Worm (Caenorhabditis elegans) whole organism, late embryonic: ENCODE measurements around the gene zip-12.

Source experiments
- K09A11.1 ChIP-seq: sonication (generic microtip); optimal IDR thresholded peaks from 2 replicates; lab custom pipeline; 2017; ENCODE audit warnings: antibody characterized with exemption, mild to moderate bottlenecking, missing genetic modification characterization, missing compliant biosample characterization; ENCODE audit not compliant: insufficient read depth
- T23F11.4 ChIP-seq: fragments of 200-800 bp; sonication (Bioruptor generic); optimal IDR thresholded peaks from 2 replicates; lab custom pipeline; 2018; ENCODE audit warnings: mild to moderate bottlenecking, missing genetic modification characterization, missing compliant biosample characterization
- ama-1 ChIP-seq: fragments of 150-350 bp; optimal IDR thresholded peaks from 2 replicates; lab custom pipeline; 2014
- ceh-18 ChIP-seq: sonication (generic microtip); optimal IDR thresholded peaks from 2 replicates; lab custom pipeline; 2016; ENCODE audit warnings: missing genetic modification characterization, missing compliant biosample characterization
- ceh-19 ChIP-seq: fragments of 200-800 bp; sonication (Bioruptor generic); optimal IDR thresholded peaks from 2 replicates; lab custom pipeline; 2018; ENCODE audit warnings: mild to moderate bottlenecking, missing genetic modification characterization, missing compliant biosample characterization
- ceh-2 ChIP-seq: sonication (generic microtip); optimal IDR thresholded peaks from 2 replicates; lab custom pipeline; 2016; ENCODE audit warnings: missing genotype, missing genetic modification characterization, missing compliant biosample characterization
- ceh-22 ChIP-seq: sonication (generic microtip); optimal IDR thresholded peaks from 2 replicates; lab custom pipeline; 2017; ENCODE audit warnings: missing biosample characterization, missing genetic modification characterization
- ceh-24 ChIP-seq: sonication (generic microtip); optimal IDR thresholded peaks from 2 replicates; lab custom pipeline; 2016; ENCODE audit warnings: mild to moderate bottlenecking, missing genetic modification characterization, missing compliant biosample characterization
- ceh-34 ChIP-seq: sonication (generic microtip); optimal IDR thresholded peaks from 2 replicates; lab custom pipeline; 2016; ENCODE audit warnings: mild to moderate bottlenecking, missing genetic modification characterization, missing compliant biosample characterization
- ceh-45 ChIP-seq: fragments of 200-800 bp; sonication (Bioruptor generic); IDR thresholded peaks from 2 replicates; pipeline ENCODE4 v1.3.6; 2022; ENCODE audit warnings: missing genetic modification reagents, missing genetic modification characterization, missing compliant biosample characterization
- ceh-48 ChIP-seq: sonication (generic microtip); optimal IDR thresholded peaks from 2 replicates; lab custom pipeline; 2016; ENCODE audit warnings: missing genetic modification characterization, inconsistent platforms, missing compliant biosample characterization
- ceh-6 ChIP-seq: fragments of 200-800 bp; sonication (Bioruptor generic); optimal IDR thresholded peaks from 2 replicates; lab custom pipeline; 2018; ENCODE audit warnings: mild to moderate bottlenecking, missing genetic modification characterization, missing compliant biosample characterization
- che-1 ChIP-seq: sonication (generic microtip); optimal IDR thresholded peaks from 2 replicates; lab custom pipeline; 2016; ENCODE audit warnings: mild to moderate bottlenecking, missing genetic modification characterization, missing compliant biosample characterization
- dmd-4 ChIP-seq: sonication (generic microtip); optimal IDR thresholded peaks from 2 replicates; lab custom pipeline; 2016; ENCODE audit warnings: borderline replicate concordance, missing genetic modification characterization, missing compliant biosample characterization
- dve-1 ChIP-seq: sonication (generic microtip); optimal IDR thresholded peaks from 2 replicates; lab custom pipeline; 2017; ENCODE audit warnings: antibody characterized with exemption, mild to moderate bottlenecking, missing genetic modification characterization, missing compliant biosample characterization
- elt-4 ChIP-seq: sonication (generic microtip); optimal IDR thresholded peaks from 2 replicates; lab custom pipeline; 2016; ENCODE audit warnings: missing genetic modification characterization, missing compliant biosample characterization
- ets-4 ChIP-seq: sonication (generic microtip); optimal IDR thresholded peaks from 2 replicates; lab custom pipeline; 2016; ENCODE audit warnings: missing genetic modification characterization, missing compliant biosample characterization
- fkh-10 ChIP-seq: fragments of 150-350 bp; optimal IDR thresholded peaks from 2 replicates; lab custom pipeline; 2014; ENCODE audit warnings: missing biosample characterization, missing genetic modification reagents, missing genetic modification characterization
- fkh-6 ChIP-seq: sonication (generic microtip); optimal IDR thresholded peaks from 2 replicates; lab custom pipeline; 2016; ENCODE audit warnings: missing genetic modification characterization, missing compliant biosample characterization
- hlh-15 ChIP-seq: sonication (generic microtip); optimal IDR thresholded peaks from 2 replicates; lab custom pipeline; 2016; ENCODE audit warnings: missing genetic modification characterization, missing compliant biosample characterization
- hlh-30 ChIP-seq: sonication (generic microtip); optimal IDR thresholded peaks from 2 replicates; lab custom pipeline; 2017; ENCODE audit warnings: antibody characterized with exemption, missing genetic modification characterization, missing compliant biosample characterization; ENCODE audit not compliant: insufficient read depth
- hlh-8 ChIP-seq: sonication (generic microtip); optimal IDR thresholded peaks from 2 replicates; lab custom pipeline; 2016; ENCODE audit warnings: missing genotype, missing genetic modification characterization, missing compliant biosample characterization
- madf-2 ChIP-seq: sonication (generic microtip); optimal IDR thresholded peaks from 2 replicates; lab custom pipeline; 2017; ENCODE audit warnings: missing genetic modification characterization, missing compliant biosample characterization
- nfya-1 ChIP-seq: sonication (generic microtip); optimal IDR thresholded peaks from 2 replicates; lab custom pipeline; 2017; ENCODE audit warnings: missing genetic modification characterization, mild to moderate bottlenecking, missing compliant biosample characterization, antibody characterized with exemption, moderate library complexity
- nhr-11 ChIP-seq: fragments of 150-350 bp; optimal IDR thresholded peaks from 2 replicates; lab custom pipeline; 2014; ENCODE audit warnings: missing biosample characterization, missing genetic modification characterization
- odd-2 ChIP-seq: sonication (generic microtip); optimal IDR thresholded peaks from 2 replicates; lab custom pipeline; 2017; ENCODE audit warnings: antibody characterized with exemption, mild to moderate bottlenecking, missing genetic modification characterization, missing compliant biosample characterization
- pag-3 ChIP-seq: sonication (generic microtip); optimal IDR thresholded peaks from 2 replicates; lab custom pipeline; 2016; ENCODE audit warnings: missing compliant biosample characterization, missing genetic modification characterization, borderline replicate concordance
- pax-1 ChIP-seq: fragments of 150-350 bp; optimal IDR thresholded peaks from 2 replicates; lab custom pipeline; 2014; ENCODE audit warnings: missing biosample characterization, missing genetic modification characterization
- pha-4 ChIP-seq: fragments of 150-350 bp; optimal IDR thresholded peaks from 2 replicates; lab custom pipeline; 2018; ENCODE audit warnings: missing biosample characterization, missing genetic modification reagents, missing genetic modification characterization
- pqm-1 ChIP-seq: sonication (generic microtip); optimal IDR thresholded peaks from 2 replicates; lab custom pipeline; 2016; ENCODE audit warnings: missing genetic modification characterization, missing compliant biosample characterization
- pros-1 ChIP-seq: fragments of 150-350 bp; optimal IDR thresholded peaks from 2 replicates; lab custom pipeline; 2014; ENCODE audit warnings: missing biosample characterization, missing genetic modification reagents, missing genetic modification characterization
- ref-2 ChIP-seq: sonication (generic microtip); optimal IDR thresholded peaks from 2 replicates; lab custom pipeline; 2016; ENCODE audit warnings: missing genetic modification characterization, missing compliant biosample characterization
- rnt-1 ChIP-seq: sonication (generic microtip); optimal IDR thresholded peaks from 2 replicates; lab custom pipeline; 2016; ENCODE audit warnings: missing genetic modification characterization, missing compliant biosample characterization
- sdc-2 ChIP-seq: sonication (generic microtip); optimal IDR thresholded peaks from 2 replicates; lab custom pipeline; 2016; ENCODE audit warnings: missing genotype, missing genetic modification characterization, missing compliant biosample characterization
- syd-9 ChIP-seq: sonication (generic microtip); optimal IDR thresholded peaks from 2 replicates; lab custom pipeline; 2016; ENCODE audit warnings: mild to moderate bottlenecking, missing genetic modification characterization, moderate library complexity, missing compliant biosample characterization
- tbx-7 ChIP-seq: sonication (generic microtip); optimal IDR thresholded peaks from 2 replicates; lab custom pipeline; 2016; ENCODE audit warnings: missing genotype, missing genetic modification characterization, missing compliant biosample characterization
- unc-42 ChIP-seq: sonication (generic microtip); optimal IDR thresholded peaks from 2 replicates; lab custom pipeline; 2016; ENCODE audit warnings: missing genotype, missing genetic modification characterization, missing compliant biosample characterization
- unc-55 ChIP-seq: sonication (generic microtip); optimal IDR thresholded peaks from 2 replicates; lab custom pipeline; 2017; ENCODE audit warnings: missing biosample characterization, missing genetic modification reagents, missing genetic modification characterization
- unc-86 ChIP-seq: sonication (generic microtip); optimal IDR thresholded peaks from 2 replicates; lab custom pipeline; 2016; ENCODE audit warnings: missing genetic modification characterization, missing compliant biosample characterization
- zip-5 ChIP-seq: sonication (generic microtip); optimal IDR thresholded peaks from 2 replicates; lab custom pipeline; 2016; ENCODE audit warnings: missing genetic modification characterization, missing compliant biosample characterization
- ztf-16 ChIP-seq: sonication (generic microtip); optimal IDR thresholded peaks from 2 replicates; lab custom pipeline; 2017; ENCODE audit warnings: missing genetic modification characterization, missing compliant biosample characterization

Gene zip-12

ce11 chrIII:12334268-12334667 is 6.6 kb downstream of the zip-12 start:
- no peak for TF ChIP-seq fkh-6 (tag; lab: Kevin White, UChicago)
- peak; percentile 80 for TF ChIP-seq nfya-1 (tag; lab: Kevin White, UChicago)

ce11 chrIII:12335400-12335994 is 7.8 kb downstream of the zip-12 start:
- peak; percentile 19 for TF ChIP-seq hlh-30 (tag; lab: Kevin White, UChicago)
- peak; percentile 62 for TF ChIP-seq nfya-1 (tag; lab: Kevin White, UChicago)
- no peak for TF ChIP-seq ztf-16
- TF ChIP-seq ceh-48, result no peak
- TF ChIP-seq unc-55 (GFP tag; lab: Kevin White, UChicago), result peak; percentile 80
- no peak for TF ChIP-seq ceh-6 (GFP tag; lab: Kevin White, UChicago)
- TF ChIP-seq fkh-10 (GFP tag; lab: Kevin White, UChicago), result no peak
- TF ChIP-seq che-1 (tag; lab: Kevin White, UChicago), result no peak
- TF ChIP-seq unc-42 (tag; lab: Kevin White, UChicago), result peak; percentile 15
- TF ChIP-seq ceh-45 (GFP tag; lab: Robert Waterston, UW), result no peak
- no peak for TF ChIP-seq elt-4 (tag; lab: Kevin White, UChicago)
- no peak for TF ChIP-seq nhr-11 (tag; lab: Kevin White, UChicago)
- peak; percentile 20 for TF ChIP-seq ceh-18

- TF ChIP-seq nfya-1 (tag; lab: Kevin White, UChicago) (peak; percentile 99), pros-1 (tag; lab: Kevin White, UChicago) (no peak), rnt-1 (tag; lab: Kevin White, UChicago) (no peak), T23F11.4 (GFP tag; lab: Kevin White, UChicago) (no peak), fkh-10 (GFP tag; lab: Kevin White, UChicago) (no peak), tbx-7 (no peak)
Measured at ce11 chrIII:12344940-12345339, 17.2 kb downstream of the zip-12 start.

- TF ChIP-seq nfya-1 (tag; lab: Kevin White, UChicago) (peak; percentile 81), ceh-24 (tag; lab: Kevin White, UChicago) (no peak)
- TF ChIP-seq, all 69 proteins: peak for 1
Measured at ce11 chrIII:12349027-12349426, 21.3 kb downstream of the zip-12 start.

- TF ChIP-seq ceh-18 (peak; percentile 60), unc-42 (tag; lab: Kevin White, UChicago) (peak; percentile 69), ceh-24 (tag; lab: Kevin White, UChicago) (no peak), hlh-15 (tag; lab: Kevin White, UChicago) (no peak), ceh-6 (GFP tag; lab: Kevin White, UChicago) (no peak), pag-3 (tag; lab: Kevin White, UChicago) (no peak), ceh-19 (GFP tag; lab: Kevin White, UChicago) (no peak), dmd-4 (tag; lab: Kevin White, UChicago) (no peak), ama-1 (lab: Kevin White, UChicago) (no peak), pros-1 (tag; lab: Kevin White, UChicago) (no peak), K09A11.1 (no peak), ceh-22 (tag; lab: Kevin White, UChicago) (no peak), fkh-6 (tag; lab: Kevin White, UChicago) (peak; percentile 27), dve-1 (no peak), pha-4 (tag; lab: Kevin White, UChicago) (no peak), ceh-48 (no peak), T23F11.4 (GFP tag; lab: Kevin White, UChicago) (no peak), ref-2 (tag; lab: Kevin White, UChicago) (peak; percentile 65), unc-55 (GFP tag; lab: Kevin White, UChicago) (no peak), unc-86 (tag; lab: Kevin White, UChicago) (peak; percentile 53), odd-2 (tag; lab: Kevin White, UChicago) (no peak), fkh-10 (GFP tag; lab: Kevin White, UChicago) (no peak), ceh-34 (tag; lab: Kevin White, UChicago) (peak; percentile 58), pqm-1 (tag; lab: Kevin White, UChicago) (peak; percentile 54), ets-4 (tag; lab: Kevin White, UChicago) (peak; percentile 93), hlh-8 (tag; lab: Kevin White, UChicago) (peak; percentile 83), zip-5 (tag; lab: Kevin White, UChicago) (peak; percentile 84), nhr-11 (tag; lab: Kevin White, UChicago) (no peak), sdc-2 (tag; lab: Kevin White, UChicago) (no peak), ceh-2 (tag; lab: Kevin White, UChicago) (peak; percentile 92), hlh-30 (tag; lab: Kevin White, UChicago) (no peak), nfya-1 (tag; lab: Kevin White, UChicago) (peak; percentile 67), tbx-7 (peak; percentile 82), madf-2 (no peak), syd-9 (tag; lab: Kevin White, UChicago) (peak; percentile 34), pax-1 (tag; lab: Kevin White, UChicago) (peak; percentile 15)
Measured at ce11 chrIII:12351301-12351700, 23.6 kb downstream of the zip-12 start, which contains the start of the genes pph-4.1 and Y75B8A.31. TSS of gene pph-4.1 (minus strand) at chrIII:12351336. TSS of gene Y75B8A.31 (plus strand) at chrIII:12351642.
